Worm (Caenorhabditis elegans) whole organism, L2 larva: ENCODE data around the gene Y19D10B.8.

Experiments used
- C34F6.9 ChIP-seq: fragments of 150-350 bp; optimal IDR thresholded peaks from 2 replicates; lab custom pipeline; 2014; ENCODE audit warnings: missing biosample characterization, missing genetic modification characterization
- F13H6.1 ChIP-seq: sonication (generic microtip); optimal IDR thresholded peaks from 2 replicates; lab custom pipeline; 2016; ENCODE audit warnings: missing genetic modification characterization, missing compliant biosample characterization
- R02D3.7 ChIP-seq: fragments of 150-350 bp; optimal IDR thresholded peaks from 2 replicates; lab custom pipeline; 2014; ENCODE audit warnings: missing biosample characterization, missing genetic modification characterization
- Y55F3AM.14 ChIP-seq: fragments of 200-800 bp; sonication (Bioruptor generic); optimal IDR thresholded peaks from 2 replicates; lab custom pipeline; 2018; ENCODE audit warnings: mild to moderate bottlenecking, missing genetic modification characterization, missing compliant biosample characterization
- ZK546.5 ChIP-seq: sonication (generic microtip); optimal IDR thresholded peaks from 2 replicates; lab custom pipeline; 2017; ENCODE audit warnings: missing biosample characterization, missing genetic modification characterization
- aly-2 ChIP-seq: fragments of 150-350 bp; optimal IDR thresholded peaks from 2 replicates; lab custom pipeline; 2014; ENCODE audit warnings: missing biosample characterization, missing genetic modification characterization
- ama-1 ChIP-seq: fragments of 150-350 bp; optimal IDR thresholded peaks from 2 replicates; lab custom pipeline; 2018; ENCODE audit warnings: inconsistent platforms
- ceh-16 ChIP-seq: fragments of 150-350 bp; optimal IDR thresholded peaks from 2 replicates; lab custom pipeline; 2014; ENCODE audit warnings: missing biosample characterization, missing genetic modification characterization
- ceh-82 ChIP-seq: fragments of 150-350 bp; optimal IDR thresholded peaks from 2 replicates; lab custom pipeline; 2014; ENCODE audit warnings: missing biosample characterization, missing genetic modification characterization
- crh-2 ChIP-seq: sonication (generic microtip); optimal IDR thresholded peaks from 2 replicates; lab custom pipeline; 2017; ENCODE audit warnings: missing biosample characterization, missing genetic modification characterization
- dmd-4 ChIP-seq: sonication (generic microtip); optimal IDR thresholded peaks from 2 replicates; lab custom pipeline; 2017; ENCODE audit warnings: missing biosample characterization, missing genetic modification characterization
- elt-1 ChIP-seq: fragments of 150-350 bp; optimal IDR thresholded peaks from 2 replicates; lab custom pipeline; 2014; ENCODE audit warnings: missing biosample characterization, missing genetic modification characterization
- elt-3 ChIP-seq: sonication (generic microtip); optimal IDR thresholded peaks from 2 replicates; lab custom pipeline; 2017; ENCODE audit warnings: missing biosample characterization, missing genetic modification characterization
- fos-1 ChIP-seq: fragments of 150-350 bp; optimal IDR thresholded peaks from 2 replicates; lab custom pipeline; 2014; ENCODE audit warnings: missing biosample characterization, missing genetic modification characterization
- lin-13 ChIP-seq: fragments of 150-350 bp; optimal IDR thresholded peaks from 2 replicates; lab custom pipeline; 2014; ENCODE audit warnings: missing biosample characterization, missing genetic modification reagents, missing genetic modification characterization
- lin-39 ChIP-seq: fragments of 150-350 bp; optimal IDR thresholded peaks from 2 replicates; lab custom pipeline; 2014; ENCODE audit warnings: missing biosample characterization, missing genetic modification reagents, missing genetic modification characterization
- lsy-2 ChIP-seq, 2 experiments: fragments of 150-350 bp in 1 of 2; sonication (generic microtip) in 1 of 2; optimal IDR thresholded peaks; 2 replicates each; lab custom pipeline; 2014 to 2017; ENCODE audit warnings: missing biosample characterization in 2 of 2, missing genetic modification characterization in 2 of 2
- mab-5 ChIP-seq: fragments of 150-350 bp; optimal IDR thresholded peaks from 2 replicates; lab custom pipeline; 2014; ENCODE audit warnings: missing biosample characterization, missing genetic modification characterization
- mbf-1 ChIP-seq: sonication (generic microtip); optimal IDR thresholded peaks from 2 replicates; lab custom pipeline; 2017; ENCODE audit warnings: missing biosample characterization, missing genetic modification characterization
- mdl-1 ChIP-seq, 2 experiments: fragments of 150-350 bp in 1 of 2; sonication (generic microtip) in 1 of 2; optimal IDR thresholded peaks; 2 replicates each; lab custom pipeline; 2017; ENCODE audit warnings: missing biosample characterization in 2 of 2, missing genetic modification characterization in 2 of 2
- nhr-11 ChIP-seq: fragments of 150-350 bp; optimal IDR thresholded peaks from 2 replicates; lab custom pipeline; 2014; ENCODE audit warnings: missing biosample characterization, missing genetic modification characterization
- nhr-12 ChIP-seq: fragments of 150-350 bp; optimal IDR thresholded peaks from 2 replicates; lab custom pipeline; 2014; ENCODE audit warnings: missing biosample characterization, missing genetic modification characterization
- nhr-129 ChIP-seq: fragments of 150-350 bp; optimal IDR thresholded peaks from 2 replicates; lab custom pipeline; 2014; ENCODE audit warnings: missing biosample characterization, missing genetic modification characterization
- nhr-23 ChIP-seq: fragments of 150-350 bp; optimal IDR thresholded peaks from 2 replicates; lab custom pipeline; 2014; ENCODE audit warnings: missing biosample characterization, missing genetic modification reagents, missing genetic modification characterization
- nhr-237 ChIP-seq: fragments of 150-350 bp; optimal IDR thresholded peaks from 2 replicates; lab custom pipeline; 2014; ENCODE audit warnings: missing biosample characterization, missing genetic modification characterization
- nhr-25 ChIP-seq: fragments of 150-350 bp; sonication (generic microtip); optimal IDR thresholded peaks from 3 replicates; lab custom pipeline; 2014; ENCODE audit warnings: missing biosample characterization, missing genetic modification characterization
- nhr-6 ChIP-seq: fragments of 150-350 bp; optimal IDR thresholded peaks from 2 replicates; lab custom pipeline; 2014; ENCODE audit warnings: missing biosample characterization, missing genetic modification characterization
- nhr-77 ChIP-seq: fragments of 150-350 bp; optimal IDR thresholded peaks from 2 replicates; lab custom pipeline; 2014; ENCODE audit warnings: missing biosample characterization, missing genetic modification characterization
- peb-1 ChIP-seq: fragments of 150-350 bp; optimal IDR thresholded peaks from 2 replicates; lab custom pipeline; 2014; ENCODE audit warnings: missing biosample characterization, missing genetic modification characterization
- sem-4 ChIP-seq: fragments of 150-350 bp; optimal IDR thresholded peaks from 2 replicates; lab custom pipeline; 2014; ENCODE audit warnings: missing biosample characterization, missing genetic modification reagents, missing genetic modification characterization
- skn-1 ChIP-seq: sonication (generic microtip); optimal IDR thresholded peaks from 2 replicates; lab custom pipeline; 2017; ENCODE audit warnings: missing biosample characterization, missing genetic modification characterization
- sma-9 ChIP-seq, 2 experiments: fragments of 150-350 bp in 1 of 2; sonication (generic microtip) in 1 of 2; optimal IDR thresholded peaks; 2 replicates each; lab custom pipeline; 2014 to 2016; ENCODE audit warnings: missing genetic modification characterization in 2 of 2, mild to moderate bottlenecking in 1 of 2, missing biosample characterization in 1 of 2, missing compliant biosample characterization in 1 of 2, missing genetic modification reagents in 1 of 2, moderate library complexity in 1 of 2
- snpc-4 ChIP-seq: fragments of 150-350 bp; optimal IDR thresholded peaks from 2 replicates; lab custom pipeline; 2014; ENCODE audit warnings: missing biosample characterization, missing genetic modification characterization
- unc-39 ChIP-seq: fragments of 150-350 bp; optimal IDR thresholded peaks from 2 replicates; lab custom pipeline; 2014; ENCODE audit warnings: missing biosample characterization, missing genetic modification characterization
- unc-62 ChIP-seq: fragments of 150-350 bp; optimal IDR thresholded peaks from 2 replicates; lab custom pipeline; 2014; ENCODE audit warnings: missing biosample characterization, missing genetic modification reagents, missing genetic modification characterization
- zag-1 ChIP-seq: fragments of 150-350 bp; optimal IDR thresholded peaks from 2 replicates; lab custom pipeline; 2014; ENCODE audit warnings: missing biosample characterization, missing genetic modification characterization
- ztf-11 ChIP-seq: sonication (generic microtip); optimal IDR thresholded peaks from 2 replicates; lab custom pipeline; 2017; ENCODE audit warnings: missing biosample characterization, missing genetic modification characterization

The Y19D10B.8 gene

DNA sequence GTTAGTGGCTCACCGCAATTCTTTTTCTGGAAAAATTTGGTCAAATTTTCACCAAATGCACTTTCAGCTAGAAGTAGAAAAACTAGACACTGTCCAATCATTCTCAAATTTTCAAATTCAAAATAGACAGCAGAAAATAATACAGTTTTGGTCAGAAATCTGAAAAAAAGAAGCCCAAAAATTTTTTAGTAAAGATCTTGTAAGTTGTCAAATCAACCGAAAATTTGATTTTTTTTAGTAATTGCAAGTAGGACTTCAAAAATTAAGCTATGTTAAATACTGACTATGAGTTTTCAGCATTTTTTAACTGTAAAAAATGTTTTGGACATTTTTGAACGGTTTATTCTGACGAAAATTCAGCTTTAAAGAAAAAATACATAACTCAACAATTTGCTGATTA is at the start of gene Y19D10B.8:
Y19D10B.8 (minus strand) TSS at position 101 of the 400 bp plus-strand sequence.
- TF ChIP-seq mab-5 (tag; lab: Kevin White, UChicago) (no peak), fos-1 (tag; lab: Kevin White, UChicago) (no peak), sma-9 (GFP tag; optimal IDR thresholded peaks at IDR 0.05; lab: Kevin White, UChicago) (no peak), sma-9 (tag; optimal IDR thresholded peaks at IDR 0.05; lab: Kevin White, UChicago) (no peak), nhr-11 (tag; lab: Kevin White, UChicago) (no peak), skn-1 (tag; lab: Kevin White, UChicago) (no peak), elt-1 (tag; lab: Kevin White, UChicago) (no peak)

DNA sequence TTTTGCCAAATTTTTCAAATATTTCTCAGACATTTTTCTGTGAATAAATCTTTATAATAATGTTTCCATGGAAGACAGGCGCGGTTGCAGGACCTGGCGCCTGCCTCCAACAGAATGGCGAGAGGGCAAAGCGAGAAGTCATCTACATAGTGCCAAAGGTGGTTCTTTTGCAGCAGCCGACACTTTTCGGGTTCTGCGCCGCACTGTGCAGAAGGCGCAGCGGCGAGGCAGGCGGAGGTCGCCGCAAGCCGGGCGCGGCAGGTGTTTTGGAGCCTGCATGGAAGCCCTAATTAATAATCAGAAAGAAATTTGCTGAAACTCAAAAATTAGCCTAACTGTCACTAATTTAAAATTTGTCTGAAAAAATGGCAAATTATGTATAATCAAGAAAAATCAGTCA is 42.8 kb upstream of the Y19D10B.8 start:
- TF ChIP-seq unc-39 (tag; lab: Kevin White, UChicago) (no peak), sem-4 (tag; lab: Kevin White, UChicago) (no peak), mab-5 (tag; lab: Kevin White, UChicago) (no peak), ceh-16 (no peak)

DNA sequence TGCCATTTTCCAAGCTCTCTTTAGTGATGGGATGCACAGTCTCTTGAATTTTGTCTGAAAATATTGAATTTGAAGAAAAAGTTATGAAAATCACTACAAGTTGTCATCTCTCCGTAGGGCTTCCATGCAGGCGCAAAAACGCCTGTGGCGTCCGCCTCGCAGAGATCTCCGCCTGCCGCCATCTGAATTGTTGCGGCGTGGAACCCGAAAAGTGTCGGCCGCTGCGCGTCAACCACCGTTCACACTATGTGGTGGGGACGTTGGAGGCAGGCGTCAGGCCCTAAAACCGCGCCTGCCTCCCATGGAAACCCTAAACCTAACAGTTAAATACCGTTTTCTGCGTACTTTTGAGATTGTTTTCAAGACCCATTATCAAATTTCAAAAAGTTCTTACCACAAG is 41.3 kb upstream of the Y19D10B.8 start:
- TF ChIP-seq dmd-4 (tag; lab: Kevin White, UChicago) = no peak
- no peak for TF ChIP-seq C34F6.9 (tag; lab: Kevin White, UChicago)
- TF ChIP-seq nhr-25 (tag; lab: Kevin White, UChicago) = no peak
- TF ChIP-seq sem-4 (tag; lab: Kevin White, UChicago) = no peak
- TF ChIP-seq, all 48 proteins: peak for 0

DNA sequence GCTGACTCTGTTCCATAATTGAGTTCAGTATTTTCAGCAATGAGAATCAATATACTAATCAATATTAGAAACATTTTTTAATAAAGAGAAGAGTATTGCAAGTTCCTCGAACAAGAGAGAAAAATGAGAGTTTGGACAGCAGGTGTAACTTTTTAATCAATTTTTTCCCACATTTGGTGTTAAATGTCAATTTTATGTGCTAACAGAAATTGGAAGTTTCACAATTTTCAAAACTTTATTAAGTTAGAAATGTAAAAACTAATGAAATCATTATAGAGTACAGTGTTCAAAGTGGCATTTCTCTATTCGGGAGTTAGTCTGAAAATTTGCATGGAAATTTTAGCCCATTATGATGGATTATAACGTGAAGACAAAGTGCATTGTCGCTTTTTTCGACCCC is 40.5 kb upstream of the Y19D10B.8 start, which contains the start of gene irld-30:
irld-30 (minus strand) TSS at position 101 of the 400 bp plus-strand sequence.
- TF ChIP-seq ceh-82 (tag; lab: Kevin White, UChicago) (no peak), dmd-4 (tag; lab: Kevin White, UChicago) (no peak), ZK546.5 (tag; lab: Kevin White, UChicago) (no peak)

DNA sequence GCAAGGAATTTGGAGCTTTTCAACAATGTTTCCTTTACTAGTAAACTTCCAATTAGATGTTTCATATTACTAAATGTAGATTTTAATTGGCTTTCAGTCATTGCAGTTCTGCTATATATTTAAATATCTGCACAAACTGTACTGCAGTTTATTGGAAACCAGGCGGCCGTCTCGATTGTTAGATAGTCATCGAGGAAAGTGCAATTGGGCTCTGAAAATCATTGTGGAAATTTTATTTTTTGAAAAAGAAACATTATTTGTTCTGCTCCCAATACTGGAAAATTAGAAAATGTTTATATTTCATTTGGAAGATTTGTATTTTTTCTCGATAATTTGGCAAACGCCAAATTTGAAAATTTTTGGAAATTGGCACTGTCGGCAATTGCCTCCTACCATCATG is 37.7 kb upstream of the Y19D10B.8 start, which contains the start of gene irld-29:
irld-29 (minus strand) TSS at position 101 of the 400 bp plus-strand sequence.
- TF ChIP-seq mbf-1 = no peak
- no peak for TF ChIP-seq Y55F3AM.14 (GFP tag; lab: Kevin White, UChicago)
- TF ChIP-seq nhr-12 (tag; lab: Kevin White, UChicago) = no peak
- no peak for TF ChIP-seq lsy-2 (tag; optimal IDR thresholded peaks at IDR 0.05; lab: Kevin White, UChicago)
- no peak for TF ChIP-seq ZK546.5 (tag; lab: Kevin White, UChicago)
- no peak for TF ChIP-seq nhr-6 (tag; lab: Kevin White, UChicago)
- no peak for TF ChIP-seq snpc-4
- TF ChIP-seq zag-1 = no peak
- TF ChIP-seq nhr-237 = no peak
- no peak for TF ChIP-seq elt-3 (tag; lab: Kevin White, UChicago)
- no peak for TF ChIP-seq nhr-129
- TF ChIP-seq nhr-23 (tag; lab: Kevin White, UChicago) = no peak
- no peak for TF ChIP-seq peb-1 (tag; lab: Kevin White, UChicago)
- no peak for TF ChIP-seq lin-39 (tag; lab: Kevin White, UChicago)
- no peak for TF ChIP-seq ztf-11 (tag; lab: Kevin White, UChicago)
- TF ChIP-seq skn-1 (tag; lab: Kevin White, UChicago) = no peak
- no peak for TF ChIP-seq dmd-4 (tag; lab: Kevin White, UChicago)
- TF ChIP-seq R02D3.7 = no peak

DNA sequence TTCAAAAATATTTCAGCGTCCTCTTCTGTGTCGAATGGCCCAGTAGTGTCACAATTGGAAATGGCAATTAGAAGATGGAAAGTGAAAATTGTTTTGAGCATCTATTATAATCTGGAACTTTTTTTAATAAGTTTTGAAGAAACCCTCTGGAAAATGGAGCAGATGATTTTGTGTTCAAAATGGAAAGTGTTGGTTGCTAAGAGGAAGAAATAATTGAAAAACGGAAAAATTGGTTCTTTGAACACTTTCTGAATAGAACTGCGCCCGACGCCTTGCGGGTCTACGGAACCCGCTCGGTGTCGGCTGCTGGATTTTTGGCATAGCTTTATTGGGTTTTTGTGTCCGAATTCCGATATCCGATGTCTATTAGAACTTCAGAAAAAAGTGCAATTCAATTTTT is 35.3 kb upstream of the Y19D10B.8 start, which contains the start of gene irld-28:
irld-28 (minus strand) TSS at position 101 of the 400 bp plus-strand sequence.
- TF ChIP-seq crh-2 (tag; lab: Kevin White, UChicago) = no peak
- no peak for TF ChIP-seq F13H6.1
- no peak for TF ChIP-seq aly-2
- TF ChIP-seq R02D3.7 = no peak
- no peak for TF ChIP-seq mab-5 (tag; lab: Kevin White, UChicago)
- TF ChIP-seq lsy-2 (tag; optimal IDR thresholded peaks at IDR 0.05; lab: Kevin White, UChicago) = no peak
- TF ChIP-seq nhr-77 (tag; lab: Kevin White, UChicago) = no peak
- TF ChIP-seq Y55F3AM.14 (GFP tag; lab: Kevin White, UChicago) = no peak
- no peak for TF ChIP-seq mdl-1 (tag; optimal IDR thresholded peaks at IDR 0.05; lab: Kevin White, UChicago)
- no peak for TF ChIP-seq unc-39 (tag; lab: Kevin White, UChicago)
- no peak for TF ChIP-seq ama-1 (lab: Kevin White, UChicago)
- TF ChIP-seq lin-13 (GFP tag; lab: Kevin White, UChicago) = no peak
- no peak for TF ChIP-seq elt-1 (tag; lab: Kevin White, UChicago)
- TF ChIP-seq dmd-4 (tag; lab: Kevin White, UChicago) = no peak
- TF ChIP-seq nhr-6 (tag; lab: Kevin White, UChicago) = no peak
- no peak for TF ChIP-seq unc-62 (GFP tag; lab: Kevin White, UChicago)
- TF ChIP-seq nhr-11 (tag; lab: Kevin White, UChicago) = no peak
- TF ChIP-seq elt-3 (tag; lab: Kevin White, UChicago) = no peak
- TF ChIP-seq skn-1 (tag; lab: Kevin White, UChicago) = no peak
